Worm (Caenorhabditis elegans) whole organism, young adult: ENCODE data around the gene T28D6.6.

Source experiments
- B0035.1 ChIP-seq: sonication (generic microtip); optimal IDR thresholded peaks from 2 replicates; lab custom pipeline; 2016; ENCODE audit warnings: missing genetic modification characterization, mild to moderate bottlenecking, missing compliant biosample characterization, missing genotype, missing genetic modification reagents
- C06A6.2 ChIP-seq: fragments of 200-800 bp; sonication (Bioruptor generic); conservative IDR thresholded peaks from 2 replicates; pipeline ENCODE4 v1.3.6; 2022; ENCODE audit warnings: missing genetic modification characterization, missing compliant biosample characterization
- C17E4.6 ChIP-seq: fragments of 200-800 bp; sonication (Bioruptor generic); IDR thresholded peaks from 2 replicates; pipeline ENCODE4 v1.3.6; 2022; ENCODE audit warnings: missing genetic modification reagents, missing genetic modification characterization, missing compliant biosample characterization
- F23B12.7 ChIP-seq: sonication (generic microtip); optimal IDR thresholded peaks from 2 replicates; lab custom pipeline; 2017; ENCODE audit warnings: missing genetic modification characterization, mild to moderate bottlenecking, missing compliant biosample characterization, antibody characterized with exemption, moderate library complexity; ENCODE audit not compliant: insufficient read depth
- F37B4.10 ChIP-seq: fragments of 200-800 bp; sonication (Bioruptor generic); IDR thresholded peaks from 2 replicates; pipeline ENCODE4 v1.3.6; 2022; ENCODE audit warnings: missing genetic modification characterization, missing compliant biosample characterization
- F39B2.1 ChIP-seq: fragments of 200-800 bp; sonication (Bioruptor generic); IDR thresholded peaks from 2 replicates; pipeline ENCODE4 v1.3.6; 2022; ENCODE audit warnings: missing genetic modification reagents, missing genetic modification characterization, missing compliant biosample characterization
- F49E8.2 ChIP-seq: sonication (generic microtip); optimal IDR thresholded peaks from 3 replicates; lab custom pipeline; 2017; ENCODE audit warnings: missing genetic modification characterization, mild to moderate bottlenecking, missing compliant biosample characterization, antibody characterized with exemption, moderate library complexity; ENCODE audit not compliant: insufficient read depth
- K11D2.4 ChIP-seq: fragments of 200-800 bp; sonication (Bioruptor generic); IDR thresholded peaks from 2 replicates; pipeline ENCODE4 v1.3.6; 2022; ENCODE audit warnings: missing genetic modification reagents, missing genetic modification characterization, missing compliant biosample characterization
- T26A5.8 ChIP-seq: sonication (generic microtip); optimal IDR thresholded peaks from 2 replicates; lab custom pipeline; 2016; ENCODE audit warnings: missing genetic modification characterization, missing compliant biosample characterization
- Y53G8AR.9 ChIP-seq: fragments of 200-800 bp; sonication (Bioruptor generic); conservative IDR thresholded peaks from 2 replicates; pipeline ENCODE4 v1.3.6; 2022; ENCODE audit warnings: missing genetic modification reagents, missing genetic modification characterization, missing compliant biosample characterization
- aptf-2 ChIP-seq: fragments of 200-800 bp; sonication (Bioruptor generic); conservative IDR thresholded peaks from 2 replicates; pipeline ENCODE4 v1.3.6; 2022; ENCODE audit warnings: missing genetic modification reagents, missing genetic modification characterization, missing compliant biosample characterization
- aptf-3 ChIP-seq: fragments of 200-800 bp; sonication (Bioruptor generic); IDR thresholded peaks from 2 replicates; pipeline ENCODE4 v1.3.6; 2022; ENCODE audit warnings: missing genetic modification characterization, missing compliant biosample characterization
- atf-7 ChIP-seq: sonication (generic microtip); optimal IDR thresholded peaks from 2 replicates; lab custom pipeline; 2017; ENCODE audit warnings: mild to moderate bottlenecking, missing genetic modification characterization, missing compliant biosample characterization
- athp-1 ChIP-seq: sonication (generic microtip); optimal IDR thresholded peaks from 2 replicates; lab custom pipeline; 2017; ENCODE audit warnings: mild to moderate bottlenecking, missing genetic modification characterization, missing compliant biosample characterization
- attf-3 ChIP-seq: fragments of 200-800 bp; sonication (Bioruptor generic); conservative IDR thresholded peaks from 2 replicates; pipeline ENCODE4 v1.3.6; 2022; ENCODE audit warnings: missing genetic modification reagents, missing genetic modification characterization, missing compliant biosample characterization
- attf-5 ChIP-seq: fragments of 200-800 bp; sonication (Bioruptor generic); optimal IDR thresholded peaks from 2 replicates; lab custom pipeline; 2018; ENCODE audit warnings: mild to moderate bottlenecking, missing genetic modification characterization, missing compliant biosample characterization
- attf-6 ChIP-seq: fragments of 200-800 bp; sonication (Bioruptor generic); IDR thresholded peaks from 2 replicates; pipeline ENCODE4 v1.3.6; 2022; ENCODE audit warnings: missing genetic modification reagents, missing genetic modification characterization, missing compliant biosample characterization
- cebp-2 ChIP-seq: fragments of 200-800 bp; sonication (Bioruptor generic); IDR thresholded peaks from 2 replicates; pipeline ENCODE4 v1.3.6; 2022; ENCODE audit warnings: missing genetic modification characterization, missing compliant biosample characterization
- ceh-100 ChIP-seq: fragments of 200-800 bp; sonication (Bioruptor generic); IDR thresholded peaks from 2 replicates; pipeline ENCODE4 v1.3.6; 2022; ENCODE audit warnings: missing genetic modification reagents, missing genetic modification characterization, missing compliant biosample characterization
- ceh-27 ChIP-seq: fragments of 200-800 bp; sonication (Bioruptor generic); optimal IDR thresholded peaks from 2 replicates; lab custom pipeline; 2018; ENCODE audit warnings: mild to moderate bottlenecking, missing genetic modification characterization, moderate library complexity, missing compliant biosample characterization
- ceh-79 ChIP-seq: sonication (generic microtip); optimal IDR thresholded peaks from 2 replicates; lab custom pipeline; 2017; ENCODE audit warnings: mild to moderate bottlenecking, missing genetic modification characterization, missing compliant biosample characterization
- dpl-1 ChIP-seq: fragments of 150-350 bp; optimal IDR thresholded peaks from 2 replicates; lab custom pipeline; 2014; ENCODE audit warnings: missing biosample characterization, missing genetic modification reagents, missing genetic modification characterization
- egl-18 ChIP-seq: fragments of 200-800 bp; sonication (Bioruptor generic); IDR thresholded peaks from 2 replicates; pipeline ENCODE4 v1.3.6; 2022; ENCODE audit warnings: missing genetic modification reagents, missing genetic modification characterization, missing compliant biosample characterization
- ekl-4 ChIP-seq: fragments of 200-800 bp; sonication (Bioruptor generic); IDR thresholded peaks from 2 replicates; pipeline ENCODE4 v1.3.6; 2022; ENCODE audit warnings: missing genetic modification reagents, missing genetic modification characterization, missing compliant biosample characterization
- fkh-3 ChIP-seq: sonication (generic microtip); optimal IDR thresholded peaks from 2 replicates; lab custom pipeline; 2016; ENCODE audit warnings: mild to moderate bottlenecking, missing genetic modification characterization, missing compliant biosample characterization
- hlh-26 ChIP-seq: fragments of 200-800 bp; sonication (Bioruptor generic); conservative IDR thresholded peaks from 2 replicates; pipeline ENCODE4 v1.3.6; 2022; ENCODE audit warnings: missing genetic modification reagents, missing genetic modification characterization, missing compliant biosample characterization
- hsf-1 ChIP-seq: fragments of 200-800 bp; sonication (Bioruptor generic); IDR thresholded peaks from 2 replicates; pipeline ENCODE4 v1.3.6; 2022; ENCODE audit warnings: missing genetic modification reagents, missing genetic modification characterization, missing compliant biosample characterization
- let-607 ChIP-seq, 2 experiments: fragments of 200-800 bp in 1 of 2; sonication (Bioruptor generic) in 1 of 2; sonication (generic microtip) in 1 of 2; optimal IDR thresholded peaks; 2 replicates each; lab custom pipeline; 2016 to 2018; ENCODE audit warnings: mild to moderate bottlenecking in 2 of 2, missing compliant biosample characterization in 2 of 2, missing genetic modification characterization in 2 of 2, moderate library complexity in 2 of 2, missing genotype in 1 of 2
- lin-35 ChIP-seq, 3 experiments: fragments of 150-350 bp in 2 of 3; sonication (generic microtip) in 1 of 3; optimal IDR thresholded peaks; 2 replicates each; lab custom pipeline; 2014 to 2018; ENCODE audit warnings: missing biosample characterization in 3 of 3, missing genetic modification characterization in 3 of 3, missing genetic modification reagents in 3 of 3
- lin-54 ChIP-seq: fragments of 200-800 bp; sonication (Bioruptor generic); optimal IDR thresholded peaks from 2 replicates; lab custom pipeline; 2018; ENCODE audit warnings: mild to moderate bottlenecking, missing genetic modification characterization, missing compliant biosample characterization
- lir-1 ChIP-seq: fragments of 200-800 bp; sonication (Bioruptor generic); conservative IDR thresholded peaks from 2 replicates; pipeline ENCODE4 v1.3.6; 2022; ENCODE audit warnings: missing genetic modification reagents, missing genetic modification characterization, missing compliant biosample characterization
- lsl-1 ChIP-seq: fragments of 200-800 bp; sonication (Bioruptor generic); optimal IDR thresholded peaks from 2 replicates; lab custom pipeline; 2018; ENCODE audit warnings: mild to moderate bottlenecking, missing genetic modification characterization, moderate library complexity, missing compliant biosample characterization
- lsy-27 ChIP-seq: sonication (generic microtip); optimal IDR thresholded peaks from 2 replicates; lab custom pipeline; 2017; ENCODE audit warnings: missing genetic modification characterization, mild to moderate bottlenecking, missing compliant biosample characterization, antibody characterized with exemption, missing genotype, borderline replicate concordance; ENCODE audit not compliant: insufficient read depth
- mcd-1 ChIP-seq: fragments of 200-800 bp; sonication (Bioruptor generic); IDR thresholded peaks from 2 replicates; pipeline ENCODE4 v1.3.6; 2022; ENCODE audit warnings: missing genetic modification reagents, missing genetic modification characterization, missing compliant biosample characterization
- pbrm-1 ChIP-seq: fragments of 200-800 bp; sonication (Bioruptor generic); IDR thresholded peaks from 2 replicates; pipeline ENCODE4 v1.3.6; 2022; ENCODE audit warnings: missing genetic modification reagents, missing genetic modification characterization, missing compliant biosample characterization
- rcor-1 ChIP-seq: fragments of 200-800 bp; sonication (Bioruptor generic); IDR thresholded peaks from 2 replicates; pipeline ENCODE4 v1.3.6; 2022; ENCODE audit warnings: missing genetic modification reagents, missing genetic modification characterization, missing compliant biosample characterization
- rec-8 ChIP-seq, 2 experiments: sonication (generic microtip); optimal IDR thresholded peaks; 2 replicates each; lab custom pipeline; 2016; ENCODE audit warnings: mild to moderate bottlenecking in 2 of 2, missing genetic modification characterization in 2 of 2, missing genetic modification reagents in 2 of 2, missing genotype in 2 of 2, missing biosample characterization in 1 of 2, missing compliant biosample characterization in 1 of 2, moderate library complexity in 1 of 2
- snpc-1.1 ChIP-seq: sonication (generic microtip); optimal IDR thresholded peaks from 2 replicates; lab custom pipeline; 2017; ENCODE audit warnings: missing genetic modification characterization, mild to moderate bottlenecking, missing compliant biosample characterization, antibody characterized with exemption, moderate library complexity, missing genotype, missing genetic modification reagents; ENCODE audit not compliant: insufficient read depth
- snpc-1.3 ChIP-seq: sonication (generic microtip); optimal IDR thresholded peaks from 2 replicates; lab custom pipeline; 2017; ENCODE audit warnings: missing genetic modification characterization, mild to moderate bottlenecking, missing compliant biosample characterization, antibody characterized with exemption, moderate library complexity, missing genotype, missing genetic modification reagents; ENCODE audit not compliant: insufficient read depth
- snpc-4 ChIP-seq, 5 experiments: fragments of 150-350 bp in 1 of 5; sonication (generic microtip) in 4 of 5; optimal IDR thresholded peaks; 2 replicates each; lab custom pipeline; 2014 to 2018; ENCODE audit warnings: missing genetic modification characterization in 5 of 5, missing biosample characterization in 3 of 5, antibody characterized with exemption in 2 of 5, mild to moderate bottlenecking in 2 of 5, missing compliant biosample characterization in 2 of 5, missing genotype in 2 of 5, moderate library complexity in 2 of 5, missing genetic modification reagents in 1 of 5
- tbx-9 ChIP-seq: sonication (generic microtip); optimal IDR thresholded peaks from 2 replicates; lab custom pipeline; 2016; ENCODE audit warnings: borderline replicate concordance, missing genetic modification characterization, inconsistent platforms, missing compliant biosample characterization
- xnd-1 ChIP-seq: sonication (generic microtip); optimal IDR thresholded peaks from 2 replicates; lab custom pipeline; 2016; ENCODE audit warnings: missing genotype, missing genetic modification reagents, missing genetic modification characterization, missing compliant biosample characterization
- ztf-28 ChIP-seq: fragments of 200-800 bp; sonication (Bioruptor generic); IDR thresholded peaks from 2 replicates; pipeline ENCODE4 v1.3.6; 2022; ENCODE audit warnings: missing genetic modification reagents, missing genetic modification characterization, missing compliant biosample characterization

T28D6.6 gene

ce11 chrIII:11289876-11290275 is 53.0 kb downstream of the T28D6.6 start (continued):
- TF ChIP-seq pbrm-1 (GFP tag; lab: Robert Waterston, UW) (0 out of 2 replicates have a peak, but pooled peaks have one; percentile 22), B0035.1 (tag; lab: Kevin White, UChicago) (no peak), attf-3 (no peak), cebp-2 (no peak), ztf-28 (GFP tag; lab: Robert Waterston, UW) (0 out of 2 replicates have a peak, but pooled peaks have one; percentile 31), xnd-1 (peak; percentile 81), ekl-4 (no peak), rcor-1 (GFP tag; lab: Robert Waterston, UW) (0 out of 2 replicates have a peak, but pooled peaks have one; percentile 27), lsy-27 (tag; lab: Kevin White, UChicago) (no peak), F49E8.2 (tag; lab: Kevin White, UChicago) (peak; percentile 63), aptf-3 (GFP tag; lab: Robert Waterston, UW) (no peak), F39B2.1 (GFP tag; lab: Robert Waterston, UW) (no peak), hsf-1 (GFP tag; lab: Robert Waterston, UW) (no peak), snpc-4 (GFP tag; optimal IDR thresholded peaks at IDR 0.05; lab: Kevin White, UChicago) (no peak), snpc-4 (tag; optimal IDR thresholded peaks at IDR 0.05; lab: Kevin White, UChicago) (no peak), snpc-1.1 (peak; percentile 44), lin-35 (GFP tag; optimal IDR thresholded peaks at IDR 0.05; lab: Kevin White, UChicago) (no peak), snpc-1.3 (tag; lab: Kevin White, UChicago) (peak; percentile 48), tbx-9 (tag; lab: Kevin White, UChicago) (no peak), C06A6.2 (no peak), ceh-27 (GFP tag; lab: Kevin White, UChicago) (no peak), rec-8 (tag; optimal IDR thresholded peaks at IDR 0.05; lab: Kevin White, UChicago) (no peak), lin-54 (peak; percentile 74), F37B4.10 (no peak), hlh-26 (GFP tag; lab: Robert Waterston, UW) (no peak), attf-5 (GFP tag; lab: Kevin White, UChicago) (no peak), Y53G8AR.9 (GFP tag; lab: Robert Waterston, UW) (no peak), F23B12.7 (tag; lab: Kevin White, UChicago) (no peak), dpl-1 (GFP tag; lab: Kevin White, UChicago) (peak; percentile 25), mcd-1 (GFP tag; lab: Robert Waterston, UW) (peak; percentile 24; the same call in 1 of the 2 replicates), egl-18 (GFP tag; lab: Robert Waterston, UW) (no peak), lsl-1 (GFP tag; lab: Kevin White, UChicago) (peak; percentile 97), aptf-2 (0 out of 2 replicates have a peak, but pooled peaks have one; percentile 31), lir-1 (GFP tag; lab: Robert Waterston, UW) (no peak; the same call in 1 of the 2 replicates), attf-6 (GFP tag; lab: Robert Waterston, UW) (no peak)

ce11 chrIII:11288295-11288694 is 54.6 kb downstream of the T28D6.6 start:
- no peak for TF ChIP-seq fkh-3
- no peak for TF ChIP-seq athp-1 (tag; lab: Kevin White, UChicago)
- TF ChIP-seq atf-7 = no peak
- no peak for TF ChIP-seq K11D2.4 (GFP tag; lab: Robert Waterston, UW)
- TF ChIP-seq C17E4.6 (GFP tag; lab: Robert Waterston, UW) = no peak
- no peak for TF ChIP-seq ceh-27 (GFP tag; lab: Kevin White, UChicago)
- no peak for TF ChIP-seq let-607 (tag; optimal IDR thresholded peaks at IDR 0.05; lab: Kevin White, UChicago)
- TF ChIP-seq snpc-1.3 (tag; lab: Kevin White, UChicago) = no peak
- no peak for TF ChIP-seq ceh-79
- no peak for TF ChIP-seq tbx-9 (tag; lab: Kevin White, UChicago)
- no peak for TF ChIP-seq T26A5.8 (tag; lab: Kevin White, UChicago)
- no peak for TF ChIP-seq F23B12.7 (tag; lab: Kevin White, UChicago)
- no peak for TF ChIP-seq ceh-100 (GFP tag; lab: Robert Waterston, UW)
- TF ChIP-seq, all 124 proteins: peak for 0
